Fruit fly (Drosophila melanogaster): Measurements from ENCODE around the gene CG32022.

Gene CG32022

DNA sequence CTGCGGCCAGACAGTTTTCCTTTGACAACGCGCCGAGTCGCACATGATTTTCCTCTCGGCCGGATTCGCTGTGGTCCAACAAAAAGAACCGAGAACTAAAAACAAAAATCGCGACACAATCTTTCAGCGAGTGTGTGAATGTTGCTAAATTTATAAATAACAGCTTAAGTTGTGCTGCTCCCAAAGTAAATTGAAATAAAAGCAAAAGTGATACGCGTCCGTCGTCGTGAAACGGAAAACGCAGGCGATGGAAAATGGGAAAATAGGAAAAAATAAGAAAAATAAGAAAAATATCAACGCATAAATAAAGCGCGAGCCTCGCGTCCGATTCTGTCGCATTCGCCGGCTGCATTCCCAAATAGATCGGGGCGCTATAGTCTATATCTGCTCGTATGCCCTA is 32.5 kb upstream of the CG32022 start, which contains the start of gene Fhos:
Fhos (plus strand) TSS at position 28 of the 400 bp plus-strand sequence.
- TF ChIP-seq pros (GFP tag; optimal IDR thresholded peaks at IDR 0.05) = no peak
- no peak for TF ChIP-seq Oli (tag; optimal IDR thresholded peaks at IDR 0.05)
- TF ChIP-seq pnt (GFP tag; optimal IDR thresholded peaks at IDR 0.05) = no peak
- TF ChIP-seq chinmo (GFP tag; IDR thresholded peaks at IDR 0.05; ENCODE audit: partially characterized antibody) = 0 out of 4 replicates have a peak, but pooled peaks have one; percentile 18
- no peak for TF ChIP-seq pzg (GFP tag; optimal IDR thresholded peaks at IDR 0.05)
- peak; percentile 9 for TF ChIP-seq sd (tag; optimal IDR thresholded peaks at IDR 0.05)
- TF ChIP-seq gcm2 (GFP tag; optimal IDR thresholded peaks at IDR 0.05) = no peak
- no peak for TF ChIP-seq CG16779 (GFP tag; IDR thresholded peaks at IDR 0.05)
- no peak for TF ChIP-seq CG10274 (GFP tag; optimal IDR thresholded peaks at IDR 0.05)
- no peak for TF ChIP-seq CG3163 (GFP tag; optimal IDR thresholded peaks at IDR 0.05)
- TF ChIP-seq CG10543 (GFP tag; optimal IDR thresholded peaks at IDR 0.05) = no peak

DNA sequence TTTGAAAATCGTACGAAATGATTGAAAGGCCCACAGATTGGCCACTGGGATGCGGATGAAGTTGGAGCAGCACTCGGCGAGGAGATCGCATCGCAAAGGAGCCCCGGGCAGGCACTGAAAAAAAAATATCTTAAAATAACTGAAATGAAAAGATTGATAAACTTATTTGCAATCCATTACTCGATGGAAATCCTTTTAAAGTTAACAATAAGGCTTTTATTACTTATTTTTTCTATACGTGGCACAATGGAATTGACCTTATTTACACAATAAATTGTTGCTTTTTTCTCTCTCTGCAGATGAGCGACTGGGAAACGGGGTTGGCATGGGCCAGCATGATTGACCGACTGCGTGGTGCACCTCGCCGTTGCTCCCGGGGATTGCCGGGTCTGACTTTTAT is 30.2 kb upstream of the CG32022 start:
- TF ChIP-seq caup (GFP tag; optimal IDR thresholded peaks at IDR 0.05; ENCODE audit: severe bottlenecking) (no peak), phol (tag; optimal IDR thresholded peaks at IDR 0.05) (peak; percentile 70), Ravus (GFP tag; IDR thresholded peaks at IDR 0.05) (no peak), Opbp (GFP tag; IDR thresholded peaks at IDR 0.05; ENCODE audit: partially characterized antibody) (no peak), peb (GFP tag; IDR thresholded peaks at IDR 0.05) (peak; percentile 56), prd (optimal IDR thresholded peaks at IDR 0.05) (no peak), prd (GFP tag; IDR thresholded peaks at IDR 0.05) (peak; percentile 48; the same call in 1 of the 3 replicates), CG11695 (GFP tag; IDR thresholded peaks at IDR 0.05) (peak; percentile 50; the same call in 1 of the 3 replicates), CG7963 (GFP tag; IDR thresholded peaks at IDR 0.05; ENCODE audit: partially characterized antibody) (no peak), Vsx1 (GFP tag; optimal IDR thresholded peaks at IDR 0.05) (no peak), CG13296 (GFP tag; optimal IDR thresholded peaks at IDR 0.05) (no peak), Mes4 (GFP tag; optimal IDR thresholded peaks at IDR 0.05) (no peak), CG15696 (tag; optimal IDR thresholded peaks at IDR 0.05) (no peak), CG3838 (GFP tag; optimal IDR thresholded peaks at IDR 0.05) (no peak), croc (GFP tag; conservative IDR thresholded peaks at IDR 0.05) (peak; percentile 43; the same call in 1 of the 3 replicates), Hr39 (optimal IDR thresholded peaks at IDR 0.05) (no peak), Gug (GFP tag; IDR thresholded peaks at IDR 0.05) (0 out of 4 replicates have a peak, but pooled peaks have one; percentile 48), pzg (GFP tag; optimal IDR thresholded peaks at IDR 0.05) (no peak), MBD-R2 (GFP tag; IDR thresholded peaks at IDR 0.05) (no peak; the same call in 1 of the 2 replicates), kni (GFP tag; optimal IDR thresholded peaks at IDR 0.05) (no peak), NC2α (GFP tag; optimal IDR thresholded peaks at IDR 0.05) (no peak), row (GFP tag; IDR thresholded peaks at IDR 0.05) (peak; percentile 62), ewg (GFP tag; optimal IDR thresholded peaks at IDR 0.05) (peak; percentile 44), kay (GFP tag; optimal IDR thresholded peaks at IDR 0.05) (no peak), CG8765 (GFP tag; IDR thresholded peaks at IDR 0.05) (no peak), vvl (GFP tag; IDR thresholded peaks at IDR 0.05) (peak; percentile 73), CG32532 (GFP tag; IDR thresholded peaks at IDR 0.05) (no peak), dysf (GFP tag; IDR thresholded peaks at IDR 0.05) (peak; percentile 55; the same call in 1 of the 3 replicates), dmrt99B (tag; optimal IDR thresholded peaks at IDR 0.05) (peak; percentile 81), CG11085 (GFP tag; IDR thresholded peaks at IDR 0.05) (no peak), Lim3 (GFP tag; IDR thresholded peaks at IDR 0.05) (no peak), Sox100B (GFP tag; optimal IDR thresholded peaks at IDR 0.05) (peak; percentile 58), emc (GFP tag; optimal IDR thresholded peaks at IDR 0.05) (no peak), Gsc (GFP tag; IDR thresholded peaks at IDR 0.05) (0 out of 2 replicates have a peak, but pooled peaks have one; percentile 4), CG15011 (GFP tag; optimal IDR thresholded peaks at IDR 0.05) (peak; percentile 8), CG17829 (tag; optimal IDR thresholded peaks at IDR 0.05) (no peak), CG11696 (GFP tag; IDR thresholded peaks at IDR 0.05) (no peak), bsh (GFP tag; optimal IDR thresholded peaks at IDR 0.05) (peak in 1 of 2 experiments; percentile 72), Nf-YB (GFP tag; optimal IDR thresholded peaks at IDR 0.05) (no peak), cas (GFP tag; IDR thresholded peaks at IDR 0.05) (no peak)
